Worm (Caenorhabditis elegans) whole organism, L4/young adult: ENCODE measurements around the gene lrpr-1.

Source experiments
- W03F9.2 ChIP-seq: fragments of 150-350 bp; optimal IDR thresholded peaks from 2 replicates; lab custom pipeline; 2014; ENCODE audit warnings: missing biosample characterization, missing genetic modification characterization
- him-1 ChIP-seq: sonication (generic microtip); optimal IDR thresholded peaks from 2 replicates; lab custom pipeline; 2016; ENCODE audit warnings: missing genotype, missing genetic modification reagents, missing genetic modification characterization, missing compliant biosample characterization

DNA sequence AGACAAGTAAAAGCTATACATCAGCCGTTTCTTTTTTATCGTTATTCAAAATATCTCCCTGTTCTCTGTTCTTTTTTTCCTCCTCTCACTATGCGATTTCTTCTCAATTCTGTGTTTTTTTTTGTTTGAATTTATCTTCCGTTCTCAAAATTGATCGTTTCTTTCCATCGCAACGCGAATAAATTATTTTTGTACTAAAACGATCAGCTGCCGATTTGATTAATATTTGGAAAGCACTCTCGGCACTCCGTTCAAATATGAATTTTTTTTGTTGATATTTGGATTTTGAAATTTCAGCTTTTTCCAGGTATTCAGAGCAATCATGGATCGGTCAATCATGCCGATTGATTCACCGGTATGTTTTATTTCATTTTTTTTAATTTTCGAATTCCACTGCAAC is 25.5 kb upstream of the lrpr-1 start, which contains the start of gene pst-1:
- TF ChIP-seq him-1 (tag; lab: Kevin White, UChicago) (no peak), W03F9.2 (tag; lab: Kevin White, UChicago) (no peak)
